Fruit fly (Drosophila melanogaster) whole organism, embryonic: ENCODE results near the gene CG2182.

Experiments used
- CG10147 ChIP-seq: fragments of 200-800 bp; sonication (Bioruptor generic); optimal IDR thresholded peaks from 2 replicates; lab custom pipeline; 2019; ENCODE audit warnings: missing biosample characterization, mild to moderate bottlenecking, missing genetic modification characterization, moderate library complexity
- CG10267 ChIP-seq: fragments of 200-800 bp; sonication (Bioruptor generic); optimal IDR thresholded peaks from 2 replicates; lab custom pipeline; 2018; ENCODE audit warnings: missing biosample characterization, mild to moderate bottlenecking, missing genetic modification characterization, moderate library complexity
- CG10274 ChIP-seq: fragments of 200-800 bp; sonication (Bioruptor generic); optimal IDR thresholded peaks from 3 replicates; lab custom pipeline; 2017; ENCODE audit warnings: missing biosample characterization, mild to moderate bottlenecking, missing genetic modification characterization
- CG10431 ChIP-seq: fragments of 200-800 bp; sonication (Bioruptor generic); optimal IDR thresholded peaks from 3 replicates; lab custom pipeline; 2018; ENCODE audit warnings: missing biosample characterization, mild to moderate bottlenecking, missing genetic modification characterization
- CG11085 ChIP-seq: fragments of 200-800 bp; sonication (Bioruptor generic); IDR thresholded peaks from 2 replicates; pipeline ENCODE4 v1.3.6; 2022; ENCODE audit warnings: missing biosample characterization, missing genetic modification characterization
- CG11456 ChIP-seq: fragments of 200-800 bp; sonication (Bioruptor generic); IDR thresholded peaks from 3 replicates; pipeline ENCODE4 v1.3.6; 2022; ENCODE audit warnings: missing biosample characterization, missing genetic modification characterization
- CG12391 ChIP-seq: fragments of 200-800 bp; sonication (Bioruptor generic); optimal IDR thresholded peaks from 3 replicates; lab custom pipeline; 2018; ENCODE audit warnings: missing biosample characterization, mild to moderate bottlenecking, missing genetic modification characterization, moderate library complexity
- CG13894 ChIP-seq: fragments of 200-800 bp; sonication (Bioruptor generic); optimal IDR thresholded peaks from 3 replicates; lab custom pipeline; 2018; ENCODE audit warnings: missing biosample characterization, mild to moderate bottlenecking, missing genetic modification characterization, moderate library complexity
- CG15269 ChIP-seq: fragments of 200-800 bp; sonication (Bioruptor generic); optimal IDR thresholded peaks from 2 replicates; lab custom pipeline; 2018; ENCODE audit warnings: missing biosample characterization, mild to moderate bottlenecking, missing genetic modification characterization, moderate library complexity
- CG18011 ChIP-seq: fragments of 200-800 bp; sonication (Bioruptor generic); optimal IDR thresholded peaks from 2 replicates; lab custom pipeline; 2017; ENCODE audit warnings: missing biosample characterization, missing genetic modification characterization, mild to moderate bottlenecking, moderate library complexity, missing genotype
- CG30020 ChIP-seq: fragments of 200-800 bp; optimal IDR thresholded peaks from 2 replicates; lab custom pipeline; 2019; ENCODE audit warnings: missing biosample characterization, mild to moderate bottlenecking, missing genetic modification characterization, moderate library complexity
- CG4404 ChIP-seq: fragments of 200-800 bp; sonication (Bioruptor generic); IDR thresholded peaks from 2 replicates; pipeline ENCODE4 v1.3.6; 2022; ENCODE audit warnings: missing biosample characterization, missing genetic modification characterization
- CG6272 ChIP-seq: fragments of 200-800 bp; sonication (Bioruptor generic); IDR thresholded peaks from 2 replicates; pipeline ENCODE4 v1.3.6; 2022; ENCODE audit warnings: missing biosample characterization, missing genetic modification characterization
- CG7372 ChIP-seq: fragments of 200-800 bp; sonication (Bioruptor generic); IDR thresholded peaks from 2 replicates; pipeline ENCODE4 v1.3.6; 2022; ENCODE audit warnings: missing biosample characterization, missing genetic modification characterization
- CG8388 ChIP-seq: fragments of 200-800 bp; sonication (Bioruptor generic); optimal IDR thresholded peaks from 2 replicates; lab custom pipeline; 2019; ENCODE audit warnings: missing biosample characterization, mild to moderate bottlenecking, missing genetic modification characterization, moderate library complexity
- CrebB ChIP-seq: fragments of 200-800 bp; sonication (Bioruptor generic); optimal IDR thresholded peaks from 3 replicates; lab custom pipeline; 2018; ENCODE audit warnings: missing biosample characterization, mild to moderate bottlenecking, missing genetic modification characterization
- D19B ChIP-seq: fragments of 200-800 bp; sonication (Bioruptor generic); optimal IDR thresholded peaks from 2 replicates; lab custom pipeline; 2017; ENCODE audit warnings: missing biosample characterization, mild to moderate bottlenecking, missing genetic modification characterization
- Dip3 ChIP-seq: fragments of 200-800 bp; sonication (Bioruptor generic); optimal IDR thresholded peaks from 3 replicates; lab custom pipeline; 2016; ENCODE audit warnings: missing biosample characterization, missing genetic modification characterization
- HmgZ ChIP-seq: fragments of 200-800 bp; sonication (Bioruptor generic); optimal IDR thresholded peaks from 2 replicates; lab custom pipeline; 2018; ENCODE audit warnings: missing biosample characterization, mild to moderate bottlenecking, missing genetic modification characterization
- Hr51 ChIP-seq, 2 experiments: fragments of 200-800 bp; sonication (Bioruptor generic); optimal IDR thresholded peaks; 2 replicates in 1 of 2; 3 replicates in 1 of 2; lab custom pipeline; 2016 to 2018; ENCODE audit warnings: missing biosample characterization in 2 of 2, missing genetic modification characterization in 2 of 2, mild to moderate bottlenecking in 1 of 2, moderate library complexity in 1 of 2
- Nf-YC ChIP-seq: fragments of 200-800 bp; optimal IDR thresholded peaks from 3 replicates; lab custom pipeline; 2019; ENCODE audit warnings: missing biosample characterization, mild to moderate bottlenecking, missing genetic modification characterization, moderate library complexity
- NfI ChIP-seq: fragments of 200-800 bp; sonication (Bioruptor generic); optimal IDR thresholded peaks from 3 replicates; lab custom pipeline; 2018; ENCODE audit warnings: missing biosample characterization, mild to moderate bottlenecking, missing genetic modification characterization, moderate library complexity
- Opbp ChIP-seq: fragments of 200-800 bp; sonication (Bioruptor generic); IDR thresholded peaks from 3 replicates; pipeline ENCODE4 v1.3.6; 2022; ENCODE audit warnings: missing biosample characterization, missing genetic modification characterization; ENCODE audit not compliant: partially characterized antibody
- Rfx ChIP-seq: fragments of 200-800 bp; sonication (Bioruptor generic); IDR thresholded peaks from 2 replicates; pipeline ENCODE4 v1.3.6; 2022; ENCODE audit warnings: missing biosample characterization, missing genetic modification characterization
- Trl ChIP-seq, 3 experiments: fragments of >200 bp in 2 of 3; fragments of 200-800 bp in 1 of 3; sonication (Bioruptor generic) in 1 of 3; optimal IDR thresholded peaks; 2 replicates in 1 of 3; 3 replicates in 2 of 3; lab custom pipeline; 2016 to 2017; ENCODE audit warnings: missing biosample characterization in 1 of 3, missing genetic modification characterization in 1 of 3
- aop ChIP-seq: fragments of 200-800 bp; sonication (Bioruptor generic); IDR thresholded peaks from 2 replicates; pipeline ENCODE4 v1.3.6; 2022; ENCODE audit warnings: missing biosample characterization, missing genetic modification characterization
- ato ChIP-seq: fragments of 200-800 bp; sonication (Bioruptor generic); IDR thresholded peaks from 2 replicates; pipeline ENCODE4 v1.3.6; 2022; ENCODE audit warnings: missing biosample characterization, missing genetic modification characterization; ENCODE audit not compliant: partially characterized antibody
- az2 ChIP-seq: fragments of 200-800 bp; sonication (Bioruptor generic); optimal IDR thresholded peaks from 3 replicates; lab custom pipeline; 2016; ENCODE audit warnings: missing biosample characterization, missing genetic modification characterization
- bab2 ChIP-seq: fragments of 200-800 bp; sonication (Bioruptor generic); optimal IDR thresholded peaks from 2 replicates; lab custom pipeline; 2016; ENCODE audit warnings: missing biosample characterization, missing genetic modification characterization
- dan ChIP-seq: fragments of 200-800 bp; sonication (Bioruptor generic); IDR thresholded peaks from 2 replicates; pipeline ENCODE4 v1.3.6; 2022; ENCODE audit warnings: missing biosample characterization, missing genetic modification characterization
- disco-r ChIP-seq: fragments of 200-800 bp; sonication (Bioruptor generic); optimal IDR thresholded peaks from 2 replicates; lab custom pipeline; 2016; ENCODE audit warnings: missing biosample characterization, missing genetic modification characterization
- dmrt11E ChIP-seq: fragments of 200-800 bp; sonication (Bioruptor generic); optimal IDR thresholded peaks from 3 replicates; lab custom pipeline; 2018; ENCODE audit warnings: missing biosample characterization, mild to moderate bottlenecking, missing genetic modification characterization, moderate library complexity
- exex ChIP-seq: fragments of 200-800 bp; sonication (Bioruptor generic); optimal IDR thresholded peaks from 4 replicates; lab custom pipeline; 2018; ENCODE audit warnings: missing biosample characterization, mild to moderate bottlenecking, missing genetic modification characterization, moderate library complexity
- fd96Cb ChIP-seq: fragments of 200-800 bp; sonication (Bioruptor generic); optimal IDR thresholded peaks from 2 replicates; lab custom pipeline; 2018; ENCODE audit warnings: missing biosample characterization, mild to moderate bottlenecking, missing genetic modification characterization, moderate library complexity
- gcm ChIP-seq: fragments of 200-800 bp; sonication (Bioruptor generic); optimal IDR thresholded peaks from 2 replicates; lab custom pipeline; 2019; ENCODE audit warnings: missing biosample characterization, mild to moderate bottlenecking, missing genetic modification characterization, moderate library complexity
- gfzf ChIP-seq: fragments of 200-800 bp; sonication (Bioruptor generic); optimal IDR thresholded peaks from 2 replicates; lab custom pipeline; 2016; ENCODE audit warnings: missing biosample characterization, mild to moderate bottlenecking, missing genetic modification characterization, moderate library complexity
- hb ChIP-seq: fragments of 200-800 bp; sonication (Bioruptor generic); IDR thresholded peaks from 3 replicates; pipeline ENCODE4 v1.3.6; 2022; ENCODE audit warnings: missing biosample characterization, missing genetic modification characterization; ENCODE audit not compliant: partially characterized antibody
- hth ChIP-seq: fragments of >200 bp; optimal IDR thresholded peaks from 2 replicates; lab custom pipeline; 2017; ENCODE audit warnings: inconsistent platforms
- lab ChIP-seq: fragments of 200-800 bp; sonication (Bioruptor generic); optimal IDR thresholded peaks from 3 replicates; lab custom pipeline; 2017; ENCODE audit warnings: missing biosample characterization, missing genetic modification characterization, mild to moderate bottlenecking, moderate library complexity, missing genetic modification reagents
- pho ChIP-seq: fragments of 200-800 bp; sonication (Bioruptor generic); optimal IDR thresholded peaks from 2 replicates; lab custom pipeline; 2016; ENCODE audit warnings: missing biosample characterization, missing genetic modification characterization
- slbo ChIP-seq: fragments of 200-800 bp; sonication (Bioruptor generic); IDR thresholded peaks from 2 replicates; pipeline ENCODE4 v1.3.6; 2022; ENCODE audit warnings: missing biosample characterization, missing genetic modification characterization
- sna ChIP-seq: fragments of 200-800 bp; sonication (Bioruptor generic); IDR thresholded peaks from 2 replicates; pipeline ENCODE4 v1.3.6; 2022; ENCODE audit warnings: missing biosample characterization, missing genetic modification characterization; ENCODE audit not compliant: partially characterized antibody
- sob ChIP-seq: fragments of 200-800 bp; sonication (Bioruptor generic); IDR thresholded peaks from 2 replicates; pipeline ENCODE4 v1.3.6; 2022; ENCODE audit warnings: missing biosample characterization, missing genetic modification characterization
- toy ChIP-seq: fragments of 200-800 bp; sonication (Bioruptor generic); IDR thresholded peaks from 2 replicates; pipeline ENCODE4 v1.3.6; 2022; ENCODE audit warnings: missing biosample characterization, missing genetic modification characterization
- tx ChIP-seq: fragments of 200-800 bp; sonication (Bioruptor generic); optimal IDR thresholded peaks from 2 replicates; lab custom pipeline; 2016; ENCODE audit warnings: missing biosample characterization, missing genetic modification characterization
- zfh1 ChIP-seq: fragments of 200-800 bp; sonication (Bioruptor generic); IDR thresholded peaks from 3 replicates; pipeline ENCODE4 v1.3.6; 2022; ENCODE audit warnings: missing biosample characterization, missing genetic modification characterization
- zfh2 ChIP-seq: fragments of 200-800 bp; sonication (Bioruptor generic); optimal IDR thresholded peaks from 2 replicates; lab custom pipeline; 2016; ENCODE audit warnings: missing biosample characterization, missing genetic modification characterization

CG2182 gene

dm6 chr3R:5648569-5649476, 10.9 kb downstream of the CG2182 start, which contains the start of the genes MTA1-like and Sec23 (continued):
- TF ChIP-seq slbo (GFP tag; lab: Robert Waterston, UW) (peak; percentile 72), hth (lab: Kevin White, UChicago) (no peak), Dip3 (peak; percentile 5), bab2 (GFP tag; lab: Kevin White, UChicago) (peak; percentile 41), zfh1 (GFP tag; lab: Robert Waterston, UW) (0 out of 3 replicates have a peak, but pooled peaks have one; percentile 27), zfh2 (peak; percentile 54), CG30020 (tag; lab: Kevin White, UChicago) (peak; percentile 78), tx (GFP tag; lab: Kevin White, UChicago) (peak; percentile 14), sna (GFP tag; lab: Robert Waterston, UW) (peak; percentile 94), CG11085 (no peak), az2 (peak; percentile 44), fd96Cb (tag; lab: Kevin White, UChicago) (peak; percentile 18), gcm (GFP tag; lab: Kevin White, UChicago) (no peak), gfzf (GFP tag; lab: Kevin White, UChicago) (peak; percentile 13), ato (GFP tag; lab: Robert Waterston, UW) (peak; percentile 76), Rfx (GFP tag; lab: Robert Waterston, UW) (peak; percentile 71), toy (GFP tag; lab: Robert Waterston, UW) (no peak), CG11456 (GFP tag; lab: Robert Waterston, UW) (peak; percentile 45; the same call in 1 of the 3 replicates), Opbp (GFP tag; lab: Robert Waterston, UW) (peak; percentile 90), CG10274 (no peak), CG8388 (GFP tag; lab: Kevin White, UChicago) (peak; percentile 28), disco-r (GFP tag; lab: Kevin White, UChicago) (no peak), aop (GFP tag; lab: Robert Waterston, UW) (no peak), Trl (optimal IDR thresholded peaks at IDR 0.05; lab: Kevin White, UChicago) (no peak), Trl (GFP tag; optimal IDR thresholded peaks at IDR 0.05; lab: Kevin White, UChicago) (peak; percentile 14), CG13894 (tag; lab: Kevin White, UChicago) (peak; percentile 37), D19B (GFP tag; lab: Kevin White, UChicago) (peak; percentile 18), CG10267 (tag; lab: Kevin White, UChicago) (peak; percentile 80), NfI (GFP tag; lab: Kevin White, UChicago) (peak; percentile 33), lab (GFP tag; lab: Kevin White, UChicago) (peak; percentile 36), Nf-YC (peak; percentile 69), hb (peak; percentile 96), CG4404 (GFP tag; lab: Robert Waterston, UW) (peak; percentile 35; the same call in 1 of the 2 replicates), CG15269 (tag; lab: Kevin White, UChicago) (peak; percentile 43), dmrt11E (peak; percentile 66), CG18011 (GFP tag; lab: Kevin White, UChicago) (peak; percentile 27), CG7372 (GFP tag; lab: Robert Waterston, UW) (no peak), pho (GFP tag; lab: Kevin White, UChicago) (peak; percentile 37), CG10431 (GFP tag; lab: Kevin White, UChicago) (peak; percentile 57), HmgZ (tag; lab: Kevin White, UChicago) (peak; percentile 26), CrebB (tag; lab: Kevin White, UChicago) (no peak), exex (tag; lab: Kevin White, UChicago) (no peak), CG6272 (GFP tag; lab: Robert Waterston, UW) (peak; percentile 68; the same call in 1 of the 2 replicates), sob (GFP tag; lab: Robert Waterston, UW) (0 out of 2 replicates have a peak, but pooled peaks have one; percentile 33), Hr51 (GFP tag; optimal IDR thresholded peaks at IDR 0.05; lab: Kevin White, UChicago) (peak; percentile 28 to 40), CG12391 (tag; lab: Kevin White, UChicago) (peak; percentile 78), CG10147 (GFP tag; lab: Kevin White, UChicago) (peak; percentile 56), dan (GFP tag; lab: Robert Waterston, UW) (no peak)
